Fruit fly (Drosophila melanogaster): ENCODE measurements around the gene CG5412.

CG5412 gene

DNA sequence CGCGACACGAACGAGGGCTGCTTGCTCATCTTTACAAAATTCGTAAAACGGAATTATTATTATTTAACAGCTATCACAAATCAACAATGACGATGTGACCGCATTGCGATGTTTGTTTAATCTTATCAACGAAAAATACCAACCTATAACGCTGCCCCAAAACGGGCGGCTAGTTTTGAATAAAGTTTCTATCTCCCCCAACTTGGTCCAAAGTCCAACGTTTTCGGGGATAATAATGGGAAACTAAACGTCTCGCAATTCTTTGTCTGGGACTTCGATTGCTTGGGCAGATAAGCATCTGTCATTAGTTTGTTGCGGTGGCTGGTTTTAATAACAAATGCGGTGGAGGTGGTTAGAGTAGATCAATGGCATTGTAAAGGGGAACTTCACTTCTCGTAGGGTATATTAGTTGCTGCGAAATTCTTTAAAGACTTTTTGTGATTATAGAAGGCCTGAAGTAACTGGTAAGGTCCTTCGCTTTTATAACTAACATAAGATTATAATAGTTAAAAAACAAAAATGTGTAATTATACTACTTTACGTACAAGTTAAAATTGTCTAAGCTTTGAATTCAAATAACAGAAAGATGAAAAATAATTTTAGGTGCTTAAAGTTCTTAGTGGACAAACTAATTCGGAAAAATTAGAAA is 16.7 kb upstream of the CG5412 start, which contains the start of gene CG15922 (continued):
- TF ChIP-seq CrebB (tag; optimal IDR thresholded peaks at IDR 0.05) (no peak), D19A (tag; optimal IDR thresholded peaks at IDR 0.05) (peak; percentile 82), CG6765 (GFP tag; optimal IDR thresholded peaks at IDR 0.05) (no peak), Chrac-16 (GFP tag; optimal IDR thresholded peaks at IDR 0.05) (no peak), CG11504 (tag; optimal IDR thresholded peaks at IDR 0.05) (peak; percentile 59), vfl (GFP tag; optimal IDR thresholded peaks at IDR 0.05) (no peak), nmo (GFP tag; optimal IDR thresholded peaks at IDR 0.05) (no peak), Abd-B (GFP tag; optimal IDR thresholded peaks at IDR 0.05) (no peak), CG17328 (GFP tag; IDR thresholded peaks at IDR 0.05) (no peak), CG10431 (GFP tag; optimal IDR thresholded peaks at IDR 0.05) (no peak), jing (GFP tag; optimal IDR thresholded peaks at IDR 0.05) (no peak), bbx (GFP tag; IDR thresholded peaks at IDR 0.05; ENCODE audit: partially characterized antibody) (no peak), Dp (GFP tag; optimal IDR thresholded peaks at IDR 0.05) (peak; percentile 83), ci (GFP tag; IDR thresholded peaks at IDR 0.05) (no peak), hbn (GFP tag; IDR thresholded peaks at IDR 0.05; ENCODE audit: partially characterized antibody) (no peak), nom (GFP tag; optimal IDR thresholded peaks at IDR 0.05) (peak; percentile 81), Fer2 (tag; optimal IDR thresholded peaks at IDR 0.05) (no peak), CG13894 (tag; optimal IDR thresholded peaks at IDR 0.05) (no peak), CG14860 (GFP tag; IDR thresholded peaks at IDR 0.05; ENCODE audit: partially characterized antibody) (no peak), CG6813 (GFP tag; optimal IDR thresholded peaks at IDR 0.05) (no peak), CG33557 (GFP tag; optimal IDR thresholded peaks at IDR 0.05) (no peak), ERR (GFP tag; optimal IDR thresholded peaks at IDR 0.05) (no peak), Awh (GFP tag; IDR thresholded peaks at IDR 0.05) (no peak), Hmx (GFP tag; optimal IDR thresholded peaks at IDR 0.05) (no peak), pzg (GFP tag; optimal IDR thresholded peaks at IDR 0.05) (peak; percentile 60), tgo (GFP tag; IDR thresholded peaks at IDR 0.05) (no peak), CG12744 (GFP tag; optimal IDR thresholded peaks at IDR 0.05) (no peak), az2 (GFP tag; optimal IDR thresholded peaks at IDR 0.05) (peak; percentile 30), CG1832 (GFP tag; optimal IDR thresholded peaks at IDR 0.05) (no peak), Ptx1 (GFP tag; IDR thresholded peaks at IDR 0.05) (no peak), zfh1 (GFP tag; IDR thresholded peaks at IDR 0.05) (no peak), D (optimal IDR thresholded peaks at IDR 0.05) (no peak), D (GFP tag; optimal IDR thresholded peaks at IDR 0.05) (no peak), run (tag; optimal IDR thresholded peaks at IDR 0.05) (no peak), CG31365 (tag; optimal IDR thresholded peaks at IDR 0.05) (no peak), CG7372 (GFP tag; IDR thresholded peaks at IDR 0.05) (0 out of 2 replicates have a peak, but pooled peaks have one; percentile 25), seq (GFP tag; IDR thresholded peaks at IDR 0.05) (no peak), fru (optimal IDR thresholded peaks at IDR 0.05) (no peak), lilli (GFP tag; optimal IDR thresholded peaks at IDR 0.05) (peak; percentile 44), Dfd (GFP tag; optimal IDR thresholded peaks at IDR 0.05) (no peak), CG12299 (tag; optimal IDR thresholded peaks at IDR 0.05) (no peak), CG6791 (GFP tag; IDR thresholded peaks at IDR 0.05; ENCODE audit: partially characterized antibody) (no peak), chn (GFP tag; optimal IDR thresholded peaks at IDR 0.05) (no peak), CG10274 (GFP tag; optimal IDR thresholded peaks at IDR 0.05) (no peak), kah (GFP tag; optimal IDR thresholded peaks at IDR 0.05) (no peak), CG6272 (GFP tag; IDR thresholded peaks at IDR 0.05) (no peak), bigmax (GFP tag; optimal IDR thresholded peaks at IDR 0.05) (peak; percentile 30), Lhr (GFP tag; optimal IDR thresholded peaks at IDR 0.05) (no peak), CG4360 (GFP tag; IDR thresholded peaks at IDR 0.05) (no peak), MBD-R2 (GFP tag; IDR thresholded peaks at IDR 0.05) (peak; percentile 53), NFAT (GFP tag; IDR thresholded peaks at IDR 0.05) (no peak)

All from whole organism, embryonic.